Worm (Caenorhabditis elegans): ENCODE measurements around the gene C50B8.4.

Gene C50B8.4

DNA sequence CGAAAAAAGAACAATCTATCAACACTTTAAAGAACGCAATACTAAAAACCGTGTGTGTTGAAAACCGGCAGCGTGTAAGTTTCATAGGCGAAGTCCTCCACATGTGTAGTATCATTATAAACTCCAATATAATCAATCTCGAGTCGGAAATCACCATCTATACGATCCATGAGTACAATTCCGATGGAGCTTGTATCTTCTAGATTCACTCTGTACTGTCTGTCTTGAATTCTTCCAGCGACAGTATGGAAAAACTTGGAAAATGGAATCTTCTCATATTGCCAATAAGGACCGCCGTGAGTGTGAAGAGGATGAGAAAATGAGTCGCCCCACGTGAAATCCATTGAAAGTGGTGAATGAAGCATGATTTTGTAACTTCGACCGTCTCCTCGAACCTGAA is 4.8 kb upstream of the C50B8.4 start:
- TF ChIP-seq lin-14 (GFP tag; optimal IDR thresholded peaks at IDR 0.05) (no peak), tlp-1 (tag; optimal IDR thresholded peaks at IDR 0.05) (no peak), sptf-1 (tag; optimal IDR thresholded peaks at IDR 0.05) (no peak), F16B12.6 (tag; optimal IDR thresholded peaks at IDR 0.05) (no peak), lin-39 (tag; optimal IDR thresholded peaks at IDR 0.05) (no peak), lin-35 (GFP tag; optimal IDR thresholded peaks at IDR 0.05) (peak in 1 of 2 experiments; percentile 5), nhr-28 (tag; optimal IDR thresholded peaks at IDR 0.05) (no peak), isw-1 (GFP tag; IDR thresholded peaks at IDR 0.05) (no peak), pax-3 (tag; optimal IDR thresholded peaks at IDR 0.05) (peak; percentile 4), nhr-71 (tag; optimal IDR thresholded peaks at IDR 0.05) (peak; percentile 41), sup-37 (GFP tag; optimal IDR thresholded peaks at IDR 0.05) (no peak), blmp-1 (tag; optimal IDR thresholded peaks at IDR 0.05) (no peak), lir-3 (tag; optimal IDR thresholded peaks at IDR 0.05; ENCODE audit: poor library complexity) (no peak), swsn-7 (tag; optimal IDR thresholded peaks at IDR 0.05) (no peak), mef-2 (tag; optimal IDR thresholded peaks at IDR 0.05) (no peak), unc-62 (GFP tag; optimal IDR thresholded peaks at IDR 0.05) (no peak), rnt-1 (tag; optimal IDR thresholded peaks at IDR 0.05) (no peak), pag-3 (tag; optimal IDR thresholded peaks at IDR 0.05; ENCODE audit: borderline replicate concordance, insufficient read depth) (no peak), aly-2 (tag; optimal IDR thresholded peaks at IDR 0.05) (no peak), snu-23 (GFP tag; optimal IDR thresholded peaks at IDR 0.05) (peak; percentile 0), unc-30 (tag; optimal IDR thresholded peaks at IDR 0.05) (no peak), aha-1 (tag; optimal IDR thresholded peaks at IDR 0.05) (no peak), fkh-10 (GFP tag; optimal IDR thresholded peaks at IDR 0.05) (no peak), ets-5 (GFP tag; IDR thresholded peaks at IDR 0.05) (no peak), nhr-84 (tag; optimal IDR thresholded peaks at IDR 0.05) (no peak), egl-13 (tag; optimal IDR thresholded peaks at IDR 0.05) (no peak), hpl-2 (GFP tag; optimal IDR thresholded peaks at IDR 0.05) (no peak), ceh-82 (tag; optimal IDR thresholded peaks at IDR 0.05) (no peak), nhr-237 (tag; optimal IDR thresholded peaks at IDR 0.05) (no peak), hlh-17 (GFP tag; optimal IDR thresholded peaks at IDR 0.05; ENCODE audit: borderline replicate concordance) (no peak), grh-1 (GFP tag; IDR thresholded peaks at IDR 0.05) (no peak), ces-1 (GFP tag; optimal IDR thresholded peaks at IDR 0.05) (no peak), efl-1 (optimal IDR thresholded peaks at IDR 0.05) (no peak), efl-1 (GFP tag; optimal IDR thresholded peaks at IDR 0.05 in 1 of 2) (peak in 1 of 2 experiments; percentile 87), mab-9 (GFP tag; IDR thresholded peaks at IDR 0.05) (no peak), nhr-77 (tag; optimal IDR thresholded peaks at IDR 0.05) (no peak), fos-1 (tag; optimal IDR thresholded peaks at IDR 0.05) (no peak), fkh-8 (tag; optimal IDR thresholded peaks at IDR 0.05) (no peak), snpc-4 (tag; optimal IDR thresholded peaks at IDR 0.05) (no peak), nhr-47 (tag; optimal IDR thresholded peaks at IDR 0.05) (no peak), efl-3 (GFP tag; optimal IDR thresholded peaks at IDR 0.05) (no peak), lin-15B (tag; optimal IDR thresholded peaks at IDR 0.05) (no peak), nhr-76 (tag; optimal IDR thresholded peaks at IDR 0.05) (no peak), skn-1 (tag; optimal IDR thresholded peaks at IDR 0.05) (no peak), egl-27 (tag; optimal IDR thresholded peaks at IDR 0.05) (no peak), nhr-85 (tag) (peak; percentile 24), elt-2 (tag; optimal IDR thresholded peaks at IDR 0.05) (peak; percentile 16), Y116A8C.19 (tag; optimal IDR thresholded peaks at IDR 0.05; ENCODE audit: borderline replicate concordance) (no peak), nhr-11 (tag; optimal IDR thresholded peaks at IDR 0.05) (no peak), unc-86 (tag; optimal IDR thresholded peaks at IDR 0.05) (no peak), nhr-19 (GFP tag; conservative IDR thresholded peaks at IDR 0.05) (0 out of 2 replicates have a peak, but pooled peaks have one; percentile 2), ceh-90 (tag; optimal IDR thresholded peaks at IDR 0.05) (no peak), nhr-12 (tag; optimal IDR thresholded peaks at IDR 0.05) (no peak), jun-1 (tag; optimal IDR thresholded peaks at IDR 0.05) (no peak)

Data from whole organism, L1 larva.